Worm (Caenorhabditis elegans): ENCODE data around the gene Y19D2B.2.

ce11 chrII:10885250-10885649, 38.8 kb upstream of the Y19D2B.2 start:
- TF ChIP-seq lin-13 (GFP tag; optimal IDR thresholded peaks at IDR 0.05) (no peak), mes-2 (tag; optimal IDR thresholded peaks at IDR 0.05; ENCODE audit: poor library complexity, severe bottlenecking) (no peak), T20F7.1 (GFP tag; optimal IDR thresholded peaks at IDR 0.05) (no peak), php-3 (GFP tag; IDR thresholded peaks at IDR 0.05) (no peak), mdl-1 (tag; optimal IDR thresholded peaks at IDR 0.05) (no peak), nhr-28 (tag; optimal IDR thresholded peaks at IDR 0.05) (no peak), Y48G9A.11 (GFP tag; IDR thresholded peaks at IDR 0.05) (no peak), zfp-2 (tag; optimal IDR thresholded peaks at IDR 0.05) (no peak), pqm-1 (tag; optimal IDR thresholded peaks at IDR 0.05) (no peak)

Measured in whole organism, L4 larva.